Fruit fly (Drosophila melanogaster) whole organism, embryonic: ENCODE results near the gene CG45207.

Experiments used
- B-H1 ChIP-seq: fragments of 200-800 bp; sonication (Bioruptor generic); IDR thresholded peaks from 3 replicates; pipeline ENCODE4 v1.3.6; 2022; ENCODE audit warnings: missing biosample characterization, missing genetic modification characterization
- Bdp1 ChIP-seq: fragments of 200-800 bp; sonication (Bioruptor generic); optimal IDR thresholded peaks from 3 replicates; lab custom pipeline; 2016; ENCODE audit warnings: missing biosample characterization, missing genetic modification characterization
- CG10147 ChIP-seq: fragments of 200-800 bp; sonication (Bioruptor generic); optimal IDR thresholded peaks from 2 replicates; lab custom pipeline; 2019; ENCODE audit warnings: missing biosample characterization, mild to moderate bottlenecking, missing genetic modification characterization, moderate library complexity
- CG1024 ChIP-seq: fragments of 200-800 bp; sonication (Bioruptor generic); IDR thresholded peaks from 2 replicates; pipeline ENCODE4 v1.3.6; 2022; ENCODE audit warnings: missing biosample characterization, missing genetic modification characterization
- CG10321 ChIP-seq: fragments of 200-800 bp; sonication (Bioruptor generic); IDR thresholded peaks from 2 replicates; pipeline ENCODE4 v1.3.6; 2022; ENCODE audit warnings: missing biosample characterization, missing genetic modification characterization
- CG11456 ChIP-seq: fragments of 200-800 bp; sonication (Bioruptor generic); IDR thresholded peaks from 3 replicates; pipeline ENCODE4 v1.3.6; 2022; ENCODE audit warnings: missing biosample characterization, missing genetic modification characterization
- CG1233 ChIP-seq: fragments of 200-800 bp; sonication (Bioruptor generic); optimal IDR thresholded peaks from 4 replicates; lab custom pipeline; 2018; ENCODE audit warnings: missing biosample characterization, mild to moderate bottlenecking, missing genetic modification characterization
- CG13775 ChIP-seq: fragments of 200-800 bp; sonication (Bioruptor generic); optimal IDR thresholded peaks from 3 replicates; lab custom pipeline; 2017; ENCODE audit warnings: missing biosample characterization, mild to moderate bottlenecking, missing genetic modification characterization
- CG17328 ChIP-seq: fragments of 200-800 bp; sonication (Bioruptor generic); IDR thresholded peaks from 2 replicates; pipeline ENCODE4 v1.3.6; 2022; ENCODE audit warnings: missing biosample characterization, missing genetic modification characterization
- CG17359 ChIP-seq: fragments of 200-800 bp; sonication (Bioruptor generic); optimal IDR thresholded peaks from 3 replicates; lab custom pipeline; 2018; ENCODE audit warnings: missing biosample characterization, mild to moderate bottlenecking, missing genetic modification characterization, moderate library complexity
- CG17361 ChIP-seq: fragments of 200-800 bp; sonication (Bioruptor generic); IDR thresholded peaks from 3 replicates; pipeline ENCODE4 v1.3.6; 2022; ENCODE audit warnings: missing biosample characterization, missing genetic modification characterization
- CG18599 ChIP-seq: fragments of 200-800 bp; sonication (Bioruptor generic); optimal IDR thresholded peaks from 3 replicates; lab custom pipeline; 2017; ENCODE audit warnings: missing biosample characterization, missing genetic modification characterization, mild to moderate bottlenecking, moderate library complexity, missing genetic modification reagents
- CG2120 ChIP-seq: fragments of 200-800 bp; sonication (Bioruptor generic); optimal IDR thresholded peaks from 3 replicates; lab custom pipeline; 2016; ENCODE audit warnings: missing biosample characterization, missing genetic modification characterization
- CG33557 ChIP-seq: fragments of 200-800 bp; sonication (Bioruptor generic); optimal IDR thresholded peaks from 2 replicates; lab custom pipeline; 2019; ENCODE audit warnings: missing biosample characterization, mild to moderate bottlenecking, missing genetic modification characterization, moderate library complexity
- CG43689 ChIP-seq: fragments of 200-800 bp; sonication (Bioruptor generic); IDR thresholded peaks from 2 replicates; pipeline ENCODE4 v1.3.6; 2022; ENCODE audit warnings: missing biosample characterization, missing genetic modification characterization
- CG6683 ChIP-seq: fragments of 200-800 bp; sonication (Bioruptor generic); optimal IDR thresholded peaks from 2 replicates; lab custom pipeline; 2017; ENCODE audit warnings: missing biosample characterization, mild to moderate bottlenecking, missing genetic modification characterization, missing genetic modification reagents
- CG8765 ChIP-seq: fragments of 200-800 bp; sonication (Bioruptor generic); IDR thresholded peaks from 2 replicates; pipeline ENCODE4 v1.3.6; 2022; ENCODE audit warnings: missing biosample characterization, missing genetic modification characterization
- CG9609 ChIP-seq: fragments of 200-800 bp; sonication (Bioruptor generic); optimal IDR thresholded peaks from 3 replicates; lab custom pipeline; 2016; ENCODE audit warnings: missing biosample characterization, missing genetic modification characterization
- CG9797 ChIP-seq: fragments of 200-800 bp; sonication (Bioruptor generic); optimal IDR thresholded peaks from 3 replicates; lab custom pipeline; 2018; ENCODE audit warnings: missing biosample characterization, mild to moderate bottlenecking, missing genetic modification characterization
- Dfd ChIP-seq, 2 experiments: fragments of >200 bp; optimal IDR thresholded peaks; 2 replicates each; lab custom pipeline; 2017; ENCODE audit warnings: missing biosample characterization in 2 of 2, missing genetic modification characterization in 2 of 2
- E2f1 ChIP-seq: fragments of 200-800 bp; sonication (Bioruptor generic); IDR thresholded peaks from 2 replicates; pipeline ENCODE4 v1.3.6; 2022; ENCODE audit warnings: missing biosample characterization, missing genetic modification characterization
- Ets97D ChIP-seq: fragments of 200-800 bp; sonication (Bioruptor generic); optimal IDR thresholded peaks from 3 replicates; lab custom pipeline; 2016; ENCODE audit warnings: missing biosample characterization, missing genetic modification characterization
- Fer1 ChIP-seq: fragments of 200-800 bp; sonication (Bioruptor generic); optimal IDR thresholded peaks from 2 replicates; lab custom pipeline; 2017; ENCODE audit warnings: missing biosample characterization, mild to moderate bottlenecking, missing genetic modification characterization
- H2.0 ChIP-seq: fragments of 200-800 bp; sonication (Bioruptor generic); IDR thresholded peaks from 2 replicates; pipeline ENCODE4 v1.3.6; 2022; ENCODE audit warnings: missing biosample characterization, missing genetic modification characterization
- Kr ChIP-seq: fragments of 200-800 bp; sonication (Bioruptor generic); optimal IDR thresholded peaks from 2 replicates; lab custom pipeline; 2017; ENCODE audit warnings: missing biosample characterization, mild to moderate bottlenecking, missing genetic modification characterization
- Pdp1 ChIP-seq, 2 experiments: fragments of 200-800 bp; sonication (Bioruptor generic); optimal IDR thresholded peaks; 3 replicates each; lab custom pipeline; 2016; ENCODE audit warnings: missing biosample characterization in 2 of 2, missing genetic modification characterization in 2 of 2, mild to moderate bottlenecking in 1 of 2, moderate library complexity in 1 of 2
- Rfx ChIP-seq: fragments of 200-800 bp; sonication (Bioruptor generic); IDR thresholded peaks from 2 replicates; pipeline ENCODE4 v1.3.6; 2022; ENCODE audit warnings: missing biosample characterization, missing genetic modification characterization
- Rx ChIP-seq: fragments of 200-800 bp; sonication (Bioruptor generic); IDR thresholded peaks from 2 replicates; pipeline ENCODE4 v1.3.6; 2022; ENCODE audit warnings: missing biosample characterization, missing genetic modification characterization
- Sox102F ChIP-seq: fragments of 200-800 bp; sonication (Bioruptor generic); optimal IDR thresholded peaks from 2 replicates; lab custom pipeline; 2018; ENCODE audit warnings: missing biosample characterization, mild to moderate bottlenecking, missing genetic modification characterization, moderate library complexity
- Usf ChIP-seq: fragments of 200-800 bp; sonication (Bioruptor generic); optimal IDR thresholded peaks from 2 replicates; lab custom pipeline; 2017; ENCODE audit warnings: missing genotype, missing biosample characterization, missing genetic modification characterization
- Xrp1 ChIP-seq: fragments of 200-800 bp; sonication (Bioruptor generic); IDR thresholded peaks from 2 replicates; pipeline ENCODE4 v1.3.6; 2022; ENCODE audit warnings: missing biosample characterization, missing genetic modification characterization
- ato ChIP-seq: fragments of 200-800 bp; sonication (Bioruptor generic); IDR thresholded peaks from 2 replicates; pipeline ENCODE4 v1.3.6; 2022; ENCODE audit warnings: missing biosample characterization, missing genetic modification characterization; ENCODE audit not compliant: partially characterized antibody
- bsh ChIP-seq, 2 experiments: fragments of 200-800 bp; sonication (Bioruptor generic); optimal IDR thresholded peaks; 2 replicates each; lab custom pipeline; 2017 to 2018; ENCODE audit warnings: mild to moderate bottlenecking in 2 of 2, missing biosample characterization in 2 of 2, missing genetic modification characterization in 2 of 2, moderate library complexity in 1 of 2
- ci ChIP-seq: fragments of 200-800 bp; sonication (Bioruptor generic); IDR thresholded peaks from 3 replicates; pipeline ENCODE4 v1.3.6; 2022; ENCODE audit warnings: missing biosample characterization, missing genetic modification characterization
- disco-r ChIP-seq: fragments of 200-800 bp; sonication (Bioruptor generic); optimal IDR thresholded peaks from 2 replicates; lab custom pipeline; 2016; ENCODE audit warnings: missing biosample characterization, missing genetic modification characterization
- dysf ChIP-seq: fragments of 200-800 bp; sonication (Bioruptor generic); IDR thresholded peaks from 3 replicates; pipeline ENCODE4 v1.3.6; 2022; ENCODE audit warnings: missing biosample characterization, missing genetic modification characterization
- emc ChIP-seq: fragments of 200-800 bp; sonication (Bioruptor generic); optimal IDR thresholded peaks from 2 replicates; lab custom pipeline; 2016; ENCODE audit warnings: missing biosample characterization, missing genetic modification characterization
- ems ChIP-seq: fragments of 200-800 bp; sonication (Bioruptor generic); optimal IDR thresholded peaks from 3 replicates; lab custom pipeline; 2016; ENCODE audit warnings: missing biosample characterization, missing genetic modification characterization
- exex ChIP-seq: fragments of 200-800 bp; sonication (Bioruptor generic); optimal IDR thresholded peaks from 4 replicates; lab custom pipeline; 2018; ENCODE audit warnings: missing biosample characterization, mild to moderate bottlenecking, missing genetic modification characterization, moderate library complexity
- eyg ChIP-seq: fragments of 200-800 bp; sonication (Bioruptor generic); optimal IDR thresholded peaks from 3 replicates; lab custom pipeline; 2016; ENCODE audit warnings: missing biosample characterization, missing genetic modification characterization
- fd96Cb ChIP-seq: fragments of 200-800 bp; sonication (Bioruptor generic); optimal IDR thresholded peaks from 2 replicates; lab custom pipeline; 2018; ENCODE audit warnings: missing biosample characterization, mild to moderate bottlenecking, missing genetic modification characterization, moderate library complexity
- gsb ChIP-seq: fragments of 200-800 bp; sonication (Bioruptor generic); IDR thresholded peaks from 2 replicates; pipeline ENCODE4 v1.3.6; 2022; ENCODE audit warnings: missing biosample characterization, missing genetic modification characterization
- ken ChIP-seq: fragments of 200-800 bp; sonication (Bioruptor generic); IDR thresholded peaks from 3 replicates; pipeline ENCODE4 v1.3.6; 2022; ENCODE audit warnings: missing biosample characterization, missing genetic modification characterization
- lmd ChIP-seq: fragments of 200-800 bp; sonication (Bioruptor generic); IDR thresholded peaks from 2 replicates; pipeline ENCODE4 v1.3.6; 2022; ENCODE audit warnings: missing biosample characterization, missing genetic modification characterization
- nerfin-2 ChIP-seq: fragments of 200-800 bp; sonication (Bioruptor generic); IDR thresholded peaks from 2 replicates; pipeline ENCODE4 v1.3.6; 2022; ENCODE audit warnings: missing biosample characterization, missing genetic modification characterization; ENCODE audit not compliant: partially characterized antibody
- schlank ChIP-seq: fragments of 200-800 bp; sonication (Bioruptor generic); optimal IDR thresholded peaks from 2 replicates; lab custom pipeline; 2018; ENCODE audit warnings: missing biosample characterization, mild to moderate bottlenecking, missing genetic modification characterization
- sens-2 ChIP-seq: fragments of 200-800 bp; sonication (Bioruptor generic); IDR thresholded peaks from 2 replicates; pipeline ENCODE4 v1.3.6; 2022; ENCODE audit warnings: missing biosample characterization, missing genetic modification characterization
- slbo ChIP-seq: fragments of 200-800 bp; sonication (Bioruptor generic); IDR thresholded peaks from 2 replicates; pipeline ENCODE4 v1.3.6; 2022; ENCODE audit warnings: missing biosample characterization, missing genetic modification characterization
- ssp ChIP-seq: fragments of 200-800 bp; sonication (Bioruptor generic); IDR thresholded peaks from 2 replicates; pipeline ENCODE4 v1.3.6; 2022; ENCODE audit warnings: missing biosample characterization, missing genetic modification characterization
- tap ChIP-seq: fragments of 200-800 bp; optimal IDR thresholded peaks from 3 replicates; lab custom pipeline; 2019; ENCODE audit warnings: missing biosample characterization, mild to moderate bottlenecking, missing genetic modification characterization, moderate library complexity
- wdn ChIP-seq: fragments of 200-800 bp; sonication (Bioruptor generic); IDR thresholded peaks from 2 replicates; pipeline ENCODE4 v1.3.6; 2022; ENCODE audit warnings: missing biosample characterization, missing genetic modification characterization
- zfh1 ChIP-seq: fragments of 200-800 bp; sonication (Bioruptor generic); IDR thresholded peaks from 3 replicates; pipeline ENCODE4 v1.3.6; 2022; ENCODE audit warnings: missing biosample characterization, missing genetic modification characterization

The CG45207 gene

DNA sequence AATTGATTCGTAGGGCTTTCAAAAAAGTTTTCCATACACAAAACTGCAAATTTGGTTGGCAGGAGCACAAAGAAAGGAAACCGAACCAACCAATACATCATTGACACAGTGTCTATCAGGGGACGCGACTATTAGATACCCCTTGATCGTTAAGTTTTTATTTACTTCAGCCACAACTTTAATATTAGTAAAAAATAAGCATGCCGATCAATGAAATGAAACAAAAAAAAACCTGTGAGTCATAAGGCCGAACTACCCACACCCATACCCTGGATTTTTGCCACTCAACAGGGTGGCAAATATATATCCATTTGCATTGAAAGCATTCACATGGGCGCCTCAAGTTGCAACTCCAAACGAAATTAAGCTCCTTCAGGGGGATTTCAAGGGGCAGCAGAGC, 41.1 kb upstream of the CG45207 start (continued):
- TF ChIP-seq bsh (GFP tag; optimal IDR thresholded peaks at IDR 0.05; lab: Kevin White, UChicago), result no peak
- no peak for TF ChIP-seq CG2120
- TF ChIP-seq gsb, result no peak
- TF ChIP-seq tap, result no peak
- peak; percentile 60; the same call in 1 of the 3 replicates for TF ChIP-seq ci (GFP tag; lab: Robert Waterston, UW)
- TF ChIP-seq dysf (GFP tag; lab: Robert Waterston, UW), result peak; percentile 44; the same call in 1 of the 3 replicates
- TF ChIP-seq CG17361 (GFP tag; lab: Robert Waterston, UW), result no peak
- peak; percentile 16; the same call in 1 of the 3 replicates for TF ChIP-seq B-H1 (GFP tag; lab: Robert Waterston, UW)
- TF ChIP-seq Kr, result no peak
- no peak for TF ChIP-seq CG1233
- peak; percentile 57; the same call in 1 of the 3 replicates for TF ChIP-seq CG11456 (GFP tag; lab: Robert Waterston, UW)
- TF ChIP-seq CG17328, result peak; percentile 56
- TF ChIP-seq Xrp1 (GFP tag; lab: Robert Waterston, UW), result peak; percentile 67
- no peak for TF ChIP-seq Fer1 (GFP tag; lab: Kevin White, UChicago)
- no peak for TF ChIP-seq CG8765 (GFP tag; lab: Robert Waterston, UW)
- no peak for TF ChIP-seq sens-2 (GFP tag; lab: Robert Waterston, UW)
- peak in 1 of 2 experiments; percentile 2 for TF ChIP-seq Pdp1 (GFP tag; optimal IDR thresholded peaks at IDR 0.05; lab: Kevin White, UChicago)
- TF ChIP-seq ato, result no peak
- TF ChIP-seq E2f1 (GFP tag; lab: Robert Waterston, UW), result peak; percentile 43
- no peak for TF ChIP-seq exex (tag; lab: Kevin White, UChicago)
- TF ChIP-seq CG13775, result no peak
- TF ChIP-seq ken, result peak; percentile 35; the same call in 1 of the 3 replicates
- no peak for TF ChIP-seq disco-r (GFP tag; lab: Kevin White, UChicago)
- no peak for TF ChIP-seq ems
- TF ChIP-seq Bdp1, result no peak
- peak; percentile 9 for TF ChIP-seq fd96Cb (tag; lab: Kevin White, UChicago)
- TF ChIP-seq CG10321 (GFP tag; lab: Robert Waterston, UW), result no peak
- TF ChIP-seq slbo (GFP tag; lab: Robert Waterston, UW), result no peak
- TF ChIP-seq Ets97D, result no peak
- TF ChIP-seq Usf (GFP tag; lab: Kevin White, UChicago), result no peak
- TF ChIP-seq emc, result no peak
- TF ChIP-seq Dfd (GFP tag; optimal IDR thresholded peaks at IDR 0.05; lab: Kevin White, UChicago), result no peak
- no peak; the same call in 1 of the 2 replicates for TF ChIP-seq lmd (GFP tag; lab: Robert Waterston, UW)
- TF ChIP-seq Rfx (GFP tag; lab: Robert Waterston, UW), result 0 out of 2 replicates have a peak, but pooled peaks have one; percentile 41
- TF ChIP-seq nerfin-2 (GFP tag; lab: Robert Waterston, UW), result no peak
- TF ChIP-seq schlank (tag; lab: Kevin White, UChicago), result no peak
- 0 out of 2 replicates have a peak, but pooled peaks have one; percentile 5 for TF ChIP-seq wdn
- peak; percentile 47; the same call in 1 of the 2 replicates for TF ChIP-seq Rx (GFP tag; lab: Robert Waterston, UW)
- TF ChIP-seq Sox102F, result peak; percentile 47
- no peak for TF ChIP-seq eyg (GFP tag; lab: Kevin White, UChicago)
- TF ChIP-seq CG10147 (GFP tag; lab: Kevin White, UChicago), result no peak
- TF ChIP-seq CG9609 (GFP tag; lab: Kevin White, UChicago), result no peak
- TF ChIP-seq H2.0 (GFP tag; lab: Robert Waterston, UW), result no peak
- no peak for TF ChIP-seq CG9797 (GFP tag; lab: Kevin White, UChicago)
- no peak for TF ChIP-seq CG43689
- TF ChIP-seq CG18599 (GFP tag; lab: Kevin White, UChicago), result no peak
- peak; percentile 65; the same call in 1 of the 3 replicates for TF ChIP-seq zfh1 (GFP tag; lab: Robert Waterston, UW)
- no peak for TF ChIP-seq CG33557
- no peak for TF ChIP-seq CG17359 (tag; lab: Kevin White, UChicago)
- no peak for TF ChIP-seq CG6683 (GFP tag; lab: Kevin White, UChicago)
- no peak for TF ChIP-seq ssp (GFP tag; lab: Robert Waterston, UW)
- 0 out of 2 replicates have a peak, but pooled peaks have one; percentile 16 for TF ChIP-seq CG1024 (GFP tag; lab: Robert Waterston, UW)
